Worm (Caenorhabditis elegans): ENCODE data around the gene fbxa-73.

- TF ChIP-seq tbx-11 (GFP tag; IDR thresholded peaks at IDR 0.05) (no peak), hmg-4 (GFP tag; optimal IDR thresholded peaks at IDR 0.05) (no peak), ama-1 (optimal IDR thresholded peaks at IDR 0.05) (no peak)
Measured at ce11 chrIII:2262942-2263341, 9.7 kb downstream of the fbxa-73 start, which contains the start of gene Y54F10BM.6.
